Worm (Caenorhabditis elegans): ENCODE measurements around the gene srx-18.

The srx-18 gene

DNA sequence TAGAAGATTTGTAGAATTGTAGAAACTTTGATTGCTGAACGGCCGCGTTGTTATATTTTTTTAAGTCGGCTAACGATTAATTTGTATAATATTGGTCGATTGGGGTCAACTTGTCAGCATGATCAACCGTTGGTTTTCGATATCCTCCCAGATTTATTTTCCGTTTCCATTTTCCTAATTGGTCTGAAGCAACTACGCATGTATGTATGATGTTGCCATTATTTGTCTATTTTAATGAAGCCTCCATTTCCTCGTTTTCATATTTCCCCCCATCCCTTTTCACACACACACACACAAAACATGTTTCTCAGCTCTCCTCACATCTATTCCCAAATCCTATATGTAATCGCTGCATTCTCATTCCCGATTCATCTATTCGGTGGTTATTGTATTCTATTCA lies 1.8 kb upstream of the srx-18 start, which contains the start of gene srh-287:
Gene srh-287 (plus strand): TSS at position 301 of the 400 bp plus-strand sequence.
- TF ChIP-seq tbx-7 (tag; optimal IDR thresholded peaks at IDR 0.05) (no peak), sdc-2 (tag; optimal IDR thresholded peaks at IDR 0.05) (no peak), elt-2 (tag; optimal IDR thresholded peaks at IDR 0.05) (no peak), gmeb-2 (tag; optimal IDR thresholded peaks at IDR 0.05) (no peak), sox-4 (tag; optimal IDR thresholded peaks at IDR 0.05) (no peak), dmd-4 (tag; optimal IDR thresholded peaks at IDR 0.05; ENCODE audit: borderline replicate concordance) (no peak), fax-1 (tag; optimal IDR thresholded peaks at IDR 0.05) (no peak), pqm-1 (tag; optimal IDR thresholded peaks at IDR 0.05) (no peak), ceh-30 (tag; optimal IDR thresholded peaks at IDR 0.05) (no peak), elt-4 (tag; optimal IDR thresholded peaks at IDR 0.05) (no peak), dve-1 (tag; optimal IDR thresholded peaks at IDR 0.05) (no peak), sox-2 (GFP tag; IDR thresholded peaks at IDR 0.05) (no peak), ceh-31 (tag; optimal IDR thresholded peaks at IDR 0.05) (no peak), mec-3 (tag; optimal IDR thresholded peaks at IDR 0.05; ENCODE audit: borderline replicate concordance) (no peak), hlh-15 (tag; optimal IDR thresholded peaks at IDR 0.05) (no peak), unc-42 (tag; optimal IDR thresholded peaks at IDR 0.05) (no peak)

DNA sequence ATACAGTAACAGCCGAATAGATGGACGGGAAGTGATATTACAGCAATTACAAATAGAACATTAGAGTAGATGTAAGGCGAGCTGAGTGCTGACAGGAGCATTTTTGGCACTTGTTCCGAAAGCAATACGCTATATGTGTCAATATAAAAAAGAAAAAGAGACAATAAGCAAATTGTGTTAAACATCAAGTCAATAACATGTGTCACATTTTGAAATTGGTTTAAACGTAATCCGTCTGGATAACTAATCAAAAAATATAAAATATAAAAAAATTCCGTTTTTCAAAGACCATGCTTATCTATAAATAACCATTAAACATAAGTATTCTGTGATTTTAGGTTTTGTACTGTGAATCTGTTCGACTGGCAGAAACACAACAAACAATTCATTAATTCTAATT lies 3.0 kb downstream of the srx-18 start, which contains the start of gene srh-288:
Gene srh-288 (minus strand): TSS at position 101 of the 400 bp plus-strand sequence.
- TF ChIP-seq gmeb-2 (tag; optimal IDR thresholded peaks at IDR 0.05) (no peak), K09A11.1 (tag; optimal IDR thresholded peaks at IDR 0.05; ENCODE audit: insufficient read depth) (no peak), che-1 (tag; optimal IDR thresholded peaks at IDR 0.05) (no peak), pha-2 (tag; optimal IDR thresholded peaks at IDR 0.05) (no peak), C08G9.2 (tag; optimal IDR thresholded peaks at IDR 0.05) (no peak), fax-1 (tag; optimal IDR thresholded peaks at IDR 0.05) (no peak)

DNA sequence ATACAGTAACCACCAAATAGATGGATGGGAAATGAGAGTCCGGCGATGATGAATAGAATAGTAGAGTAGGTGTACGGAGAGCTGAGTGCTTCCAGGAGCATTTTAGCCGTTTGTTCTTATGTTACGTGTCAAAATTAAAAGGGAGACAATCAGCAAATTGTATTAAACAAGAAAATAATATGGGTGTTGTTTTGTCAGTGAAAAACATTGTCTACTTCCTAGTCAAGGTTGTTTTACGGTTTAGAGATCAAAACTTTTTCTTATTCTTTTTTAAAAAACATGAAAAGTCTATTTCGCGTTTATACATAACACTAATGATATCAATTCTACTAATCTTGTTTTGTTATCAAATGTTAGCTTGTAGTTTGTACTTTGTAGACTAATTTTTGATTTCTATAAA lies 4.7 kb downstream of the srx-18 start, which contains the start of gene srh-289:
Gene srh-289 (minus strand): TSS at position 101 of the 400 bp plus-strand sequence.
- TF ChIP-seq ceh-18 (tag; optimal IDR thresholded peaks at IDR 0.05) = no peak
- no peak for TF ChIP-seq hlh-6 (tag; optimal IDR thresholded peaks at IDR 0.05)
- TF ChIP-seq pax-1 (tag; optimal IDR thresholded peaks at IDR 0.05) = no peak
- TF ChIP-seq ceh-14 (tag; optimal IDR thresholded peaks at IDR 0.05) = no peak
- no peak for TF ChIP-seq ceh-6 (GFP tag; optimal IDR thresholded peaks at IDR 0.05)
- TF ChIP-seq pag-3 (tag; optimal IDR thresholded peaks at IDR 0.05; ENCODE audit: borderline replicate concordance) = no peak
- TF ChIP-seq dmd-4 (tag; optimal IDR thresholded peaks at IDR 0.05; ENCODE audit: borderline replicate concordance) = no peak
- TF ChIP-seq fax-1 (tag; optimal IDR thresholded peaks at IDR 0.05) = no peak
- TF ChIP-seq lin-11 (tag; optimal IDR thresholded peaks at IDR 0.05) = no peak
- TF ChIP-seq unc-42 (tag; optimal IDR thresholded peaks at IDR 0.05) = no peak
- TF ChIP-seq hlh-13 (GFP tag; optimal IDR thresholded peaks at IDR 0.05) = no peak
- TF ChIP-seq pha-4 (tag; optimal IDR thresholded peaks at IDR 0.05) = no peak
- TF ChIP-seq K02D7.2 (tag; optimal IDR thresholded peaks at IDR 0.05) = no peak
- TF ChIP-seq sdc-2 (tag; optimal IDR thresholded peaks at IDR 0.05) = no peak
- no peak for TF ChIP-seq hlh-15 (tag; optimal IDR thresholded peaks at IDR 0.05)
- no peak for TF ChIP-seq unc-86 (tag; optimal IDR thresholded peaks at IDR 0.05)
- no peak for TF ChIP-seq elt-4 (tag; optimal IDR thresholded peaks at IDR 0.05)

DNA sequence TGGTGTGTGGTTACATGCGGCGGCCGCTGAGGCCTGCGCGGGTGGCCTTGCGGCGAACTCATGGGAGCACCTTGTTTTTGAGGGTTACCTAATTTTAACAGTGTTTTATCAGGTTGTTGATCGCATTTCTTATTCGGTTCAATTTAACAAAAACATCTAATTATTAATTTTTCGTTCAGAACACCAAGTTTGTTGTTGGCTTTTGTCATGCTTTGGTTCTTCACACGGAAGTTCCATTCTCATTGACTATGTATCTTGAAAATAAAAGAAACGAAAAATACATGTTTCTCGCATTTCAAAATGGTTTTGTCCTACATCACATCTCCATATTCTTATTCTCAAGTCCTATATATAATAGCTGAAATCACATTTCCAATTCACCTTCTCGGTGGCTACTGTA lies 8.5 kb downstream of the srx-18 start, which contains the start of gene srh-290:
Gene srh-290 (plus strand): TSS at position 301 of the 400 bp plus-strand sequence.
- TF ChIP-seq ceh-31 (tag; optimal IDR thresholded peaks at IDR 0.05) = no peak
- TF ChIP-seq hlh-8 (tag; optimal IDR thresholded peaks at IDR 0.05) = no peak
- no peak for TF ChIP-seq dve-1 (tag; optimal IDR thresholded peaks at IDR 0.05)
- no peak for TF ChIP-seq nfya-1 (tag; optimal IDR thresholded peaks at IDR 0.05)
- TF ChIP-seq ceh-18 (tag; optimal IDR thresholded peaks at IDR 0.05) = no peak
- no peak for TF ChIP-seq unc-42 (tag; optimal IDR thresholded peaks at IDR 0.05)
- no peak for TF ChIP-seq eyg-1 (tag; optimal IDR thresholded peaks at IDR 0.05)
- TF ChIP-seq pha-4 (tag; optimal IDR thresholded peaks at IDR 0.05) = no peak
- TF ChIP-seq ceh-30 (tag; optimal IDR thresholded peaks at IDR 0.05) = no peak
- no peak for TF ChIP-seq ets-4 (tag; optimal IDR thresholded peaks at IDR 0.05)
- no peak for TF ChIP-seq Y22D7AL.16 (tag; optimal IDR thresholded peaks at IDR 0.05)
- TF ChIP-seq ztf-16 (tag; optimal IDR thresholded peaks at IDR 0.05) = no peak
- TF ChIP-seq ceh-34 (tag; optimal IDR thresholded peaks at IDR 0.05) = no peak
- no peak for TF ChIP-seq pag-3 (tag; optimal IDR thresholded peaks at IDR 0.05; ENCODE audit: borderline replicate concordance)
- no peak for TF ChIP-seq T23F11.4 (GFP tag; optimal IDR thresholded peaks at IDR 0.05)
- no peak for TF ChIP-seq ceh-19 (GFP tag; optimal IDR thresholded peaks at IDR 0.05)

Data from whole organism, late embryonic.